Worm (Caenorhabditis elegans) whole organism, young adult: ENCODE measurements around the gene F46C3.7.

Source experiments
- F23B12.7 ChIP-seq: sonication (generic microtip); optimal IDR thresholded peaks from 2 replicates; lab custom pipeline; 2017; ENCODE audit warnings: missing genetic modification characterization, mild to moderate bottlenecking, missing compliant biosample characterization, antibody characterized with exemption, moderate library complexity; ENCODE audit not compliant: insufficient read depth
- F33H1.4 ChIP-seq: fragments of 200-800 bp; sonication (Bioruptor generic); IDR thresholded peaks from 2 replicates; pipeline ENCODE4 v1.3.6; 2022; ENCODE audit warnings: missing genetic modification reagents, missing genetic modification characterization, missing compliant biosample characterization
- F37B4.10 ChIP-seq: fragments of 200-800 bp; sonication (Bioruptor generic); IDR thresholded peaks from 2 replicates; pipeline ENCODE4 v1.3.6; 2022; ENCODE audit warnings: missing genetic modification characterization, missing compliant biosample characterization
- F49E8.2 ChIP-seq: sonication (generic microtip); optimal IDR thresholded peaks from 3 replicates; lab custom pipeline; 2017; ENCODE audit warnings: missing genetic modification characterization, mild to moderate bottlenecking, missing compliant biosample characterization, antibody characterized with exemption, moderate library complexity; ENCODE audit not compliant: insufficient read depth
- ZK185.1 ChIP-seq: sonication (generic microtip); optimal IDR thresholded peaks from 2 replicates; lab custom pipeline; 2016; ENCODE audit warnings: mild to moderate bottlenecking, missing genetic modification characterization, missing compliant biosample characterization; ENCODE audit not compliant: poor library complexity, severe bottlenecking
- aptf-2 ChIP-seq: fragments of 200-800 bp; sonication (Bioruptor generic); conservative IDR thresholded peaks from 2 replicates; pipeline ENCODE4 v1.3.6; 2022; ENCODE audit warnings: missing genetic modification reagents, missing genetic modification characterization, missing compliant biosample characterization
- attf-3 ChIP-seq: fragments of 200-800 bp; sonication (Bioruptor generic); conservative IDR thresholded peaks from 2 replicates; pipeline ENCODE4 v1.3.6; 2022; ENCODE audit warnings: missing genetic modification reagents, missing genetic modification characterization, missing compliant biosample characterization
- cebp-1 ChIP-seq, 2 experiments: fragments of 200-800 bp in 1 of 2; sonication (Bioruptor generic) in 1 of 2; sonication (generic microtip) in 1 of 2; IDR thresholded peaks in 1 of 2; optimal IDR thresholded peaks in 1 of 2; 2 replicates each; pipeline versions ENCODE4 v1.3.6 to Lab custom; 2017 to 2022; ENCODE audit warnings: missing compliant biosample characterization in 2 of 2, missing genetic modification characterization in 2 of 2, mild to moderate bottlenecking in 1 of 2, missing genetic modification reagents in 1 of 2, moderate library complexity in 1 of 2
- ceh-100 ChIP-seq: fragments of 200-800 bp; sonication (Bioruptor generic); IDR thresholded peaks from 2 replicates; pipeline ENCODE4 v1.3.6; 2022; ENCODE audit warnings: missing genetic modification reagents, missing genetic modification characterization, missing compliant biosample characterization
- ceh-27 ChIP-seq: fragments of 200-800 bp; sonication (Bioruptor generic); optimal IDR thresholded peaks from 2 replicates; lab custom pipeline; 2018; ENCODE audit warnings: mild to moderate bottlenecking, missing genetic modification characterization, moderate library complexity, missing compliant biosample characterization
- die-1 ChIP-seq: sonication (generic microtip); optimal IDR thresholded peaks from 2 replicates; lab custom pipeline; 2016; ENCODE audit warnings: missing genotype, mild to moderate bottlenecking, missing genetic modification characterization, missing compliant biosample characterization
- dpff-1 ChIP-seq: sonication (generic microtip); optimal IDR thresholded peaks from 2 replicates; lab custom pipeline; 2017; ENCODE audit warnings: mild to moderate bottlenecking, missing genetic modification characterization, missing compliant biosample characterization
- ekl-4 ChIP-seq: fragments of 200-800 bp; sonication (Bioruptor generic); IDR thresholded peaks from 2 replicates; pipeline ENCODE4 v1.3.6; 2022; ENCODE audit warnings: missing genetic modification reagents, missing genetic modification characterization, missing compliant biosample characterization
- gei-17 ChIP-seq: fragments of 200-800 bp; sonication (Bioruptor generic); optimal IDR thresholded peaks from 2 replicates; lab custom pipeline; 2018; ENCODE audit warnings: mild to moderate bottlenecking, missing genetic modification characterization, missing compliant biosample characterization
- hsf-1 ChIP-seq: fragments of 200-800 bp; sonication (Bioruptor generic); IDR thresholded peaks from 2 replicates; pipeline ENCODE4 v1.3.6; 2022; ENCODE audit warnings: missing genetic modification reagents, missing genetic modification characterization, missing compliant biosample characterization
- lin-26 ChIP-seq: fragments of 200-800 bp; sonication (Bioruptor generic); IDR thresholded peaks from 2 replicates; pipeline ENCODE4 v1.3.6; 2022; ENCODE audit warnings: missing genetic modification reagents, missing genetic modification characterization, missing compliant biosample characterization
- lin-35 ChIP-seq, 3 experiments: fragments of 150-350 bp in 2 of 3; sonication (generic microtip) in 1 of 3; optimal IDR thresholded peaks; 2 replicates each; lab custom pipeline; 2014 to 2018; ENCODE audit warnings: missing biosample characterization in 3 of 3, missing genetic modification characterization in 3 of 3, missing genetic modification reagents in 3 of 3
- lin-40 ChIP-seq: sonication (generic microtip); optimal IDR thresholded peaks from 2 replicates; lab custom pipeline; 2016; ENCODE audit warnings: missing genetic modification characterization, mild to moderate bottlenecking, missing compliant biosample characterization, missing genotype, missing genetic modification reagents
- lir-1 ChIP-seq: fragments of 200-800 bp; sonication (Bioruptor generic); conservative IDR thresholded peaks from 2 replicates; pipeline ENCODE4 v1.3.6; 2022; ENCODE audit warnings: missing genetic modification reagents, missing genetic modification characterization, missing compliant biosample characterization
- madf-10 ChIP-seq: sonication (generic microtip); optimal IDR thresholded peaks from 2 replicates; lab custom pipeline; 2016; ENCODE audit warnings: mild to moderate bottlenecking, missing genetic modification characterization, missing compliant biosample characterization
- madf-8 ChIP-seq: fragments of 200-800 bp; sonication (Bioruptor generic); conservative IDR thresholded peaks from 2 replicates; pipeline ENCODE4 v1.3.6; 2022; ENCODE audit warnings: missing genetic modification reagents, missing genetic modification characterization, missing compliant biosample characterization
- mel-28 ChIP-seq: sonication (generic microtip); optimal IDR thresholded peaks from 2 replicates; lab custom pipeline; 2016; ENCODE audit warnings: borderline replicate concordance, mild to moderate bottlenecking, missing genetic modification characterization, missing compliant biosample characterization
- nfya-1 ChIP-seq: sonication (generic microtip); optimal IDR thresholded peaks from 2 replicates; lab custom pipeline; 2017; ENCODE audit warnings: antibody characterized with exemption, missing compliant biosample characterization, missing genetic modification characterization, borderline replicate concordance; ENCODE audit not compliant: insufficient read depth
- nhr-90 ChIP-seq: sonication (generic microtip); optimal IDR thresholded peaks from 2 replicates; lab custom pipeline; 2016; ENCODE audit warnings: missing genotype, mild to moderate bottlenecking, missing genetic modification characterization, missing compliant biosample characterization
- sea-2 ChIP-seq: fragments of 200-800 bp; sonication (Bioruptor generic); IDR thresholded peaks from 2 replicates; pipeline ENCODE4 v1.3.6; 2022; ENCODE audit warnings: missing genetic modification characterization, missing compliant biosample characterization
- tbp1 ChIP-seq: fragments of 200-800 bp; sonication (Bioruptor generic); optimal IDR thresholded peaks from 2 replicates; lab custom pipeline; 2018; ENCODE audit warnings: mild to moderate bottlenecking, missing genetic modification characterization, missing compliant biosample characterization
- tbx-9 ChIP-seq: sonication (generic microtip); optimal IDR thresholded peaks from 2 replicates; lab custom pipeline; 2016; ENCODE audit warnings: borderline replicate concordance, missing genetic modification characterization, inconsistent platforms, missing compliant biosample characterization
- zfh-2 ChIP-seq: fragments of 200-800 bp; sonication (Bioruptor generic); conservative IDR thresholded peaks from 2 replicates; pipeline ENCODE4 v1.3.6; 2022; ENCODE audit warnings: missing genetic modification reagents, missing genetic modification characterization, missing compliant biosample characterization
- zim-3 ChIP-seq: sonication (generic microtip); optimal IDR thresholded peaks from 2 replicates; lab custom pipeline; 2017; ENCODE audit warnings: mild to moderate bottlenecking, missing genetic modification characterization, moderate library complexity, missing compliant biosample characterization
- ztf-25 ChIP-seq: fragments of 200-800 bp; sonication (Bioruptor generic); IDR thresholded peaks from 2 replicates; pipeline ENCODE4 v1.3.6; 2022; ENCODE audit warnings: missing genetic modification reagents, missing genetic modification characterization, missing compliant biosample characterization
- ztf-26 ChIP-seq: sonication (generic microtip); optimal IDR thresholded peaks from 2 replicates; lab custom pipeline; 2017; ENCODE audit warnings: missing genetic modification characterization, missing compliant biosample characterization
- ztf-3 ChIP-seq: fragments of 200-800 bp; sonication (Bioruptor generic); optimal IDR thresholded peaks from 2 replicates; lab custom pipeline; 2018; ENCODE audit warnings: mild to moderate bottlenecking, missing genetic modification characterization, missing compliant biosample characterization
- ztf-6 ChIP-seq: fragments of 200-800 bp; sonication (Bioruptor generic); IDR thresholded peaks from 2 replicates; pipeline ENCODE4 v1.3.6; 2022; ENCODE audit warnings: missing genetic modification reagents, missing genetic modification characterization, missing compliant biosample characterization

The F46C3.7 gene

DNA sequence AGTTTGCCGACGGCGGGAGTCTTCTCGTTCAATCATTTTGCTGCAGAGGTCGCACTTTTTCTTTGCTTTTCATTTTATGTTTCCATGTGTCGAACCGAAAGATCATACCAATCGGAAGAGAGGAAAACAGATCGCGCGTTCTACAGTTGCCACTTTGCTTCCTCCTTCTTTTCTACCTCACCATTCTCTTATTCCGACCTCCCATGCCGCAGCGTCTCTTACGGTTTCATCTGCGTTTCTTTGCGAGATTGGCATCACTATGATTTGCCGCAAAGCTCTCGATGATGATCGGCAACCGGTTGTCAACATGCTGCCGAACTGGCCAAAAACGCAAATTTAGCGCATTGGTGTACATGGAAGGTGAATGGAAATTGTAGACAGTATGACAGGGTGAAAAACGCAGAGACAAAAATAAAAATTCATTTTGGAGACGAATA, 34.3 kb downstream of the F46C3.7 start:
- 0 out of 2 replicates have a peak, but pooled peaks have one; percentile 42 for TF ChIP-seq ztf-25 (GFP tag; lab: Robert Waterston, UW)
- TF ChIP-seq F37B4.10 (GFP tag; lab: Robert Waterston, UW) = 0 out of 2 replicates have a peak, but pooled peaks have one; percentile 22
- TF ChIP-seq lin-40 (tag; lab: Kevin White, UChicago) = no peak
- no peak for TF ChIP-seq die-1
- TF ChIP-seq attf-3 = no peak
- TF ChIP-seq ZK185.1 = no peak
- no peak for TF ChIP-seq madf-10 (tag; lab: Kevin White, UChicago)
- no peak for TF ChIP-seq lin-26 (GFP tag; lab: Robert Waterston, UW)
- no peak for TF ChIP-seq gei-17 (GFP tag; lab: Kevin White, UChicago)
- no peak for TF ChIP-seq lir-1 (GFP tag; lab: Robert Waterston, UW)
- TF ChIP-seq nhr-90 (tag; lab: Kevin White, UChicago) = no peak
- TF ChIP-seq zfh-2 (GFP tag; lab: Robert Waterston, UW) = 0 out of 2 replicates have a peak, but pooled peaks have one; percentile 47

DNA sequence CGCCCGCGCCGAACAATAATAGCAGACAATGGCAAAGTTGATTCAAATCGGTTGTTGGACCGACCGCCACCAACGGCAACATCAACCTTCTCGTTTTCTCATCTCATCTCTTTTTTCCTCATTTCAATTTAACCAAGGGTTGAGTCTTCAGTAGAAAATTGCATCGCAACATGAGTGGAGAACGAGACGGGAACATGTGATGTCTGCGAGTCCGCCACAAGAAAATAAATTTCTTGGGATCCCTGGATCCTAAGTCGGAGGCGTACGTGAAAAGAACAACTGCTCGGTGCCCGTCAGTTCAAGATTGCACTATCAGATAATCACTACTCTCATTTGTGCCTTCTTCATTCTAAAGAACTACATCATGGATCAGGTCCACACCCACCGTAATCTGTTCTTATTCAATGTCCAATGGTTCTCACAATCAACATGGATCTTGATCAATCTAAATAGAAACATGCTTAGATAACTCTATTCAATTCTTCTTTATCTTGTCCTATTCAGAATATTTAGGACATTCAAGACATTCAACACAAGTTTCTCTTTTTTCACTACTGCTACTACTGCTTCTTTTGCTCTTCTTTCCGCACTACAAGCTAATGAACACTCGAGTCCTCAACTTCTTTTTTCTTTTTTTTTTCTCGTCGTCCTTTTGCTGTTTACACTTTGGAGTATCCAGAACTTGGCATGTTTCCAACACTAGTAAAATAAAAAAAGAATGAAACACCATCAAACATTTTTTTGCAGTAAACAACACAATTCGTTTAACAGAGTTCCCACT, 35.0 kb downstream of the F46C3.7 start:
- TF ChIP-seq lin-35 (GFP tag; optimal IDR thresholded peaks at IDR 0.05; lab: Kevin White, UChicago) (peak in 1 of 3 experiments; percentile 12), mel-28 (no peak)

DNA sequence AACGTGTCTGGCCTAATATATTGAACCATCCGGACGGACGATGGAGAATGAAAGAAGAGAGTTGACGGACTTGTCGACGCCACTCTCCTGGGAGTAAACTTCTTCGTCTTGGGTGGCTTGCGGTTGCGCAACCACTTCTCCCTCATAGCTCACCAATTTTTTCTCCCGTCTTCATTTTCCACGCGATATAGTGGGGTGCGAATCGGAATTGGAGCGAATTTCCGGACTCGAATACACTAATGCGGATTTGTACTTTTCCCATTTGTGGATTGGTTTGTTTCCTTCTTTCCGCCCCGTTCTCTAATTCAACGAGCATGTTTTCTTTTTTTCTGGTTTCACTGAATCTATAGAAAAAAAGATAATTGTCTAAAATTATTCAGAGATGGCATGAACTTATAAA, 35.9 kb downstream of the F46C3.7 start:
- TF ChIP-seq F23B12.7 = no peak
- no peak for TF ChIP-seq ztf-25 (GFP tag; lab: Robert Waterston, UW)
- TF ChIP-seq sea-2 (GFP tag; lab: Robert Waterston, UW) = no peak
- no peak for TF ChIP-seq dpff-1 (tag; lab: Kevin White, UChicago)
- TF ChIP-seq ztf-26 = no peak
- TF ChIP-seq aptf-2 = no peak

DNA sequence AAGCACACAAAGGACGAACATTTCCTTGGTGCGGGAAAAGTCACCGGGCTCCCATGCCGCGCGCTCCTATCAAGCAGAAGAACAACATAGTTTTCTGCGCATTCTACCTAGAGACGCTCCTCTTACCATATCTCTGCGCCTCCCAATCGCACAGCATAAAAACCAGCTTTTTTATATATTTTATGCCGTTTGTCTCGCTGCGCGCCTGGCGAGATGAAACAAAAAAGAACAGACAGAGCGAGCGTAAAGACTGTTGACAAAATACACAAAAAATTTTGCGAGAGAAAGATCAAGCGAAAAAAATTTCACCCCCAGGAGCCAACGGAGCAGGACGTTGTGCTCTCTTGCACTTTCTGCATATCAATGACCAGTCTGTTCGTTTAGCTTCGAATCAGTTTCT, 37.9 kb downstream of the F46C3.7 start:
- TF ChIP-seq F49E8.2 (no peak), tbx-9 (tag; lab: Kevin White, UChicago) (no peak), aptf-2 (no peak), nfya-1 (tag; lab: Kevin White, UChicago) (no peak), attf-3 (no peak), ceh-100 (no peak), ekl-4 (GFP tag; lab: Robert Waterston, UW) (no peak), ztf-3 (GFP tag; lab: Kevin White, UChicago) (no peak), tbp1 (GFP tag; lab: Kevin White, UChicago) (no peak)
- TF ChIP-seq, all 124 proteins: peak for 0

DNA sequence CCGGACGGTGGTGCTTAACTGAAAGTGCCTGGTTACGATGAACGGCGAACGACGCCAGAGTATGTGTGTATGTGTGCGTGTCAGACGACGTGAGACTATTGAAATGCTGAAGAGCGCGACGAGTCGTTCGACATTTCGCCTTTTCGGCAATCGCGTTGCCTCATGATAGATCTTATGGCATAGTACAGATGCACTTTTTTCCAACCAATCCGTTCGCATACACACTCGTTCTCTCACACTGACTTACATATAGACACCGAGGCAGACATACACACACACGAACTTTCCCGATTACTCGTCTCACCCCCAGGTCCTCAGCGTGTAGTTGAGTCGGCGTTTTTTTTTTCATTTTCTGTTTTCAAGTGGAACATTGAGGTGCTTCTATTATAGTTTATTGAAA, 38.9 kb downstream of the F46C3.7 start:
- TF ChIP-seq hsf-1 (GFP tag; lab: Robert Waterston, UW) (no peak), ztf-6 (GFP tag; lab: Robert Waterston, UW) (no peak), F49E8.2 (no peak), ceh-27 (GFP tag; lab: Kevin White, UChicago) (peak; percentile 64), attf-3 (0 out of 2 replicates have a peak, but pooled peaks have one; percentile 17), madf-8 (GFP tag; lab: Robert Waterston, UW) (0 out of 2 replicates have a peak, but pooled peaks have one; percentile 17), F33H1.4 (GFP tag; lab: Robert Waterston, UW) (0 out of 2 replicates have a peak, but pooled peaks have one; percentile 14), zim-3 (tag; lab: Kevin White, UChicago) (no peak), cebp-1 (GFP tag; IDR thresholded peaks at IDR 0.05; lab: Robert Waterston, UW) (no peak), cebp-1 (tag; optimal IDR thresholded peaks at IDR 0.05; lab: Kevin White, UChicago) (peak; percentile 0)
